Worm (Caenorhabditis elegans): ENCODE data around the gene T13F2.4.

DNA sequence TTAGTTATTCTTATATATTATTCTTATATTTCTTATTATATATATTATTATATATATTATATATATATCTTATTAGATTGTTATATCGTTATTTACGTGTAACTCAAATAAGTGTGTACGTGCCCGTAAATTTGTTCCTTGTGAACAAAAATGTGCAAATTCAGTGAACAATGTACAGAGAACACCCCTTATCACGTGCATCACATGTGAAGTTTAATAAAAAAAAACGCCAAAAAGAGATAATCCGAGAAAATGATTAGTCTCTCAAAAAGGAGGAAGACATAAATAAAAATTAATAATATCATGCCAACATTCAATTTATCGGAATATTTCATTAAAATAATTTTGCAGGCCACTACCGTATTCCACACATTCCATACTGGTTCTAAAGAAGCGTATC, 10.1 kb downstream of the T13F2.4 start:
- TF ChIP-seq him-1 (tag; optimal IDR thresholded peaks at IDR 0.05) = no peak
- no peak for TF ChIP-seq W03F9.2 (tag; optimal IDR thresholded peaks at IDR 0.05)

All from whole organism, L4/young adult.